Fruit fly (Drosophila melanogaster): ENCODE results near the gene ClC-c.
A peak's percentile ranks its signal among the peaks of the same experiment; 100 is the strongest.

ClC-c gene

DNA sequence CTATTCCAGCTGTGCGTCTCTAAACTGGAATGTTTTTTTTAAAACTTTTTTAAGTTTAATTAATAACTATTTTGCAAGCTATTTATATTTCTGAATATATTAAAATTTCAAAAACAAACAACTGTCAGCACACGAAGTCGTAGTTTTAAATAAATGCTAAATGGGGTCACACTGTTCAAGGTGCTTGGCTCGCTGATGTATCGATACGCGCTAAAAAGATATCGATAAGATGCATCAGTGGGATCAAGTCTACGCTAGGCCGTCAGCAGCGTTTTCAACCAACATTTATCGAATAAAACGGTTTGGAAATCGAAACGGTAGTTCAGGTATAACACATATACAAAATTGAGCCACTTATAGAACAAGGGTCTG lies 39.4 kb upstream of the ClC-c start, which contains the start of gene Diap1:
Diap1 (minus strand) TSS at position 148 of the 372 bp plus-strand sequence.
- TF ChIP-seq CTCF (optimal IDR thresholded peaks at IDR 0.05), result peak; percentile 72
- no peak for TF ChIP-seq CG8478 (optimal IDR thresholded peaks at IDR 0.05)

DNA sequence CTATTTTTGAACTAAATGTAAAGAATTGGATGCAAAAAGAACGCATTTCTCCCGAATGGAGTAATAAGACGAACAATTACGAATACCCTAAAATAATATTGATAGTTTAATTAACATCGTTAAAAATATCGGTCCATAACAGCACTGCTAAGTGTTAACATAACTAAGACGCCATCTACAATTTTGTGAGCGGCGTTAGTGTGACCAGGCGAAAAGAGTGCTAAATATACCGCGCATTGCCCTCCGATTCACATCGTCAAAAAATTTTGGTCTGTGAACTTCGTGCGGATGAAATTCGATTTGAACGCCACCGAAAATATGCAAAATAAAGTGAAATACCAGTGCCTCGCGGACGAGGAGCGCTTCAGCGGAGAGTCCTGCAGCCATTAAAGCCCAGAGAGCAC lies 38.5 kb upstream of the ClC-c start, which contains the start of gene Mbs:
Mbs (plus strand) TSS at position 241 of the 404 bp plus-strand sequence.
- TF ChIP-seq CG8478 (optimal IDR thresholded peaks at IDR 0.05) (no peak), CTCF (optimal IDR thresholded peaks at IDR 0.05) (peak; percentile 92)

DNA sequence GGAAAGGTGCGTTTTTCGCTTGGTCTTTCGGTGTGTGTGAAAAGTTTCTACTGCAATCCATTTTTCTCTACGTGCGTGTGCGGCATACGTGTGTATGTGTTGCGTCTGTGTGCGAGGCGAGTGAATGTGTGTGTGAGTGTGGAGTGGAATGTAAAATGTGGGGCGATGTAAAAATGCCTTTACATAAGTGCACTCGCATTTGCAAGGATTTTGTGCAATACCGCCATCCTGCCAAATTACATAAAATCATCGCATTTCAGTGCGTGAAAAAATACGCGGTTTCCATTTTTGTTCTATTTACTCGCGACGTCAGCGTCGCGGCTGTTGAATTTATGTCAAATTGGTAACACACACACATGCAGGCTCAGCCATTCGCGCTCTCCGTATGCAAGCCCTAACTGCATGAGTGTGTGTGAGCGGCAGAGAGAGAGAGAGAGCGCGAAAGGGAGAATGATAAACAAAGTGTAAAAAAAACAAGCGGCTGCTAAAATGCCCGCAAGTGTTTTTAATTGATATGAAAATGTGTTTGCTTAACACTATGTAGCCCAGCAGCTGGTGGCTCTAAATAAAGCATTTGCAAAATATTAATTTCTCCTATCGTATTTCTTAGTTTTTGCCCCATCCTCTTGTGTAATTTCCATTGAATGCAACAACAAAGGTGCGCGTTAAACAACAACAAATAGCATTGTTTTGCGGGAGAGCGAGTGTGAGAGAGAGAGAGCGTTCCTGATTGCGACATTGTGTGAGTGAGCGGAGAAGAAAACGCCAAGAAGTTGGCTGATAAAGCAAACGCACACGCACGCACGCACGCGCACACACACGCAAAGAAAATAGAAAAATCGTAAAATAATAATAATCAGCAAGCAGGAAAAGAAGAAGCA lies 37.9 kb upstream of the ClC-c start:
- TF ChIP-seq CTCF (optimal IDR thresholded peaks at IDR 0.05) (no peak), CG8478 (optimal IDR thresholded peaks at IDR 0.05) (peak; percentile 19)

DNA sequence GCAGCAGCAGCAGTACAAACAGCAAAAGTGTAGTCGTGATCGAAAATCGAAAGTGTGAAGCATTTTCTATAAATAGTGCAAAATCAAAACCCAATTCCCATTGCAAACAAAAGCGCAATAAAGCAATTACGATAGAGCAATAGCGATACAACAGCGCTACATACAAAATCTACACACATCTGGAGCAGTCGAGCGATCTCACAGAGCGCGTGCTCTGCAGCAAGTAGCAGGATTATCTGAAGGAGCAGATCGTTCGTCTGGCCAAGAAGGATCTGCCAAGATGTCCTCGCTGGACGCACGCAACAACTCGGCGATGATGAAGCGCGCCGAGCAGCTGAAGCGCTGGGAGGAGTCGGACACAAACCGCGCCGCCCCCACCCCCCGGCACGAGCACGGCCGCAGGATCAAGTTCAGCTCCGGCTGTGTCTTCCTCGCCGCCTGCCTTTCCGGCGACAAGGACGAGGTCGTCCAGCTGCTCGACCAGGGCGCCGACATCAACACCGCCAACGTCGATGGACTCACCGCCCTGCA lies 37.2 kb upstream of the ClC-c start:
- no peak for TF ChIP-seq CTCF (optimal IDR thresholded peaks at IDR 0.05)
- no peak for TF ChIP-seq CG8478 (optimal IDR thresholded peaks at IDR 0.05)

DNA sequence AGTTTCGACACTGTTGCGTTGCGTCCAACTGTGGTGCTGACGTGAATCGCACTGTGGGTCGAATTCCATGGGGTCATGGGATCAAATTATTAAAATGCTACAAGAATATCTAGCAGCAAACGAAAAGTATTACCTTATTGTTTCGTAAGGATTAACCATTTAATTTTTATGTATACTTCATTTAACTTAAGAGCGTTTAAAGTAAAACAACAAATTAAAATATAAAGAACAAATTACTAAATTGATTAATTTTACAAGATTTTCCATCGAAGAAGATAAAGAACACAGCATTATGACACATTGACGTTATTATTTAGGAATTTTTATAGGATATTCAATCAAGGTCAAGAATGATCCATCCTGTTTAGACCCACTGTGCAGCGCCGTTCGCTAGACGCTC lies 36.2 kb upstream of the ClC-c start:
- no peak for TF ChIP-seq CTCF (optimal IDR thresholded peaks at IDR 0.05)
- no peak for TF ChIP-seq CG8478 (optimal IDR thresholded peaks at IDR 0.05)

DNA sequence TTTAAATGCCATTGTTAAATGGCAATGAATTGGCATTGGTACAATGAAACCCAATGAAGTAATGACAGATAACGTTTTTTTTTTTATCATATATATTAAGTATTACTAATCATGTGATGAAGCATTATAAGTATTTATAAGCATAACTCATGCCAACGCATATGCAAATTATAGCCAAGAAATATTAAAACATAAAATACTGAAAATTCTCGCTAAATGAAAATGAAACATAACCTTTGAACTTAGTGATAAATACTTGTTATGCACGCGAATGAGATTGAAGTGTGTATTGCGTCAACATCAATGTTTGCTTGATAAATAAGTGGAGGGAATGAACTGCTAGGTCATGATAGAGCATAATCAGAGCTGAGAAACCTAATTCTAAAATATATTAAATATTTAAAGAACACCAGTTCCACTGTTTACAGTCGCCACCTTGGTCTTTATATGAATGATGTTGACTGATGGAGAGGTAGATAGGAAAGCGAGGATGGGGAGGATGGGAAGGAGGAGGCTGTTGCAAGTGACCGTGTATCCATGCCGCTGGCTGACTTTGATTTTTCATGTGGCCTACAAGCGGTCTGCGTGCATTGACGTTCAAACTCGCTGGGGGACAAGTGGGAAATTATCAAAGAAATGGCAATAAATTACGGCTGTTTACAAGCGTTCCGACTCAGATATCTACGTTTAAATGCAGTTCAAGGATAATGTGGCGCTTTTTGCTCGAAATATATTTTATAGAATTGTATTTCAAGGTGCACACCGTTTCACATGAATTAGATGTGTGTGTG lies 34.0 kb upstream of the ClC-c start:
- TF ChIP-seq CG8478 (optimal IDR thresholded peaks at IDR 0.05) (no peak), CTCF (optimal IDR thresholded peaks at IDR 0.05) (no peak)

DNA sequence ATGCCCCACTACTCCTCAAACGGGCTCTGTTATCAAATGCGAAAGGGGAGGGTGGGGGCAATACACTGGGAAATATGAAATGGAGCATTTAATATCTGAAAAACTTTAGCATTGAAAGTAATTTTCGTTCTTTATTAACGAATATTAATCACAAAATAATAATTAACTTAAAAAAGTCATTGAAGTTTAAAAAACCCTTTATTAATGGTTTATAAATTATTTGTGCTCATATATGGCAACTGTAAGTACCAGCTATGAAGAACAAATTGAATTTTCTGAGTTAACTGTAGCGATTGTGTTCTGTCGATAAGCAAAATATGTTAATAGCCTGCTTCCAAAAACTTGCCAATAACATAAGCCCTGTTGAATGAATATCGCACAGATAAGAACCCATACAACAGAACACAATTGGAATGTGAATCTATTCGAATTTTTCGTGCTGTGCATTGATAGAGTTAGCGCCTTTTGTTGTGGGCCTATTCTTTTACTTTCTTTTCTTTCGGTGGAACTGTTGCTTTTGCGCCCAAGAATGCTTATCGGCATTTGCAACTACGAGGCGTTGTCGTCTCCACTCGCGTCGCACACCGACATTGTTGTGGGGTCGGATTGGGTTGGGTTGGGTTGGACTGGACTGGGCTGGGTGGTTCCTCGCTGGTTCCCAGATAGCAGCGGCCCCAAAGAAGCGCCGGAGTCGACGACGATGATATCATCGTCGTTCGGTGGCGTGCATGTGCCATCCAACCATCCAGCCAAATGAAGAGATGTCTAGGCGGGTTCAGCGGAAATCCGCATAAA lies 29.3 kb upstream of the ClC-c start:
- TF ChIP-seq CTCF (optimal IDR thresholded peaks at IDR 0.05), result no peak
- TF ChIP-seq CG8478 (optimal IDR thresholded peaks at IDR 0.05), result no peak

DNA sequence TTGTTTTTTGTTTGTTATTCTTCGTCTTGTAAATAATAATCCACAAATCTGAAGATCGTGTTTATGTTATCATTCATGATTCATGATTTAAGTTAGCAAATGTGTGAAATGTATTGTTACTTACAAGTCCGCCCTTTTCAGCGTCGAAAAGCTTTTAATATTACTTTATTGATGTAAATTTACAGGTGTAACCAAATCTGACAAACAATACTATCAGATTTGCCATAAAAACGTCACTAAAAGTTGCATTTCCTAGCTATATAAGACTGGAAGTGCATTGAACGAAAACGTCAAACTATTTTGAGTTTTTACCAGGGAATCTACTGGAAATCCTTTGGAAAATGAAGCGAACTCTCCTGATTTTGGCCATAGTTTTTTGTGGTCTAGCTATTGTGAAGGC lies 8.0 kb upstream of the ClC-c start, which contains the start of gene CG33258:
CG33258 (plus strand) TSS at position 301 of the 400 bp plus-strand sequence.
- TF ChIP-seq CTCF (optimal IDR thresholded peaks at IDR 0.05) (no peak), CG8478 (optimal IDR thresholded peaks at IDR 0.05) (no peak)

DNA sequence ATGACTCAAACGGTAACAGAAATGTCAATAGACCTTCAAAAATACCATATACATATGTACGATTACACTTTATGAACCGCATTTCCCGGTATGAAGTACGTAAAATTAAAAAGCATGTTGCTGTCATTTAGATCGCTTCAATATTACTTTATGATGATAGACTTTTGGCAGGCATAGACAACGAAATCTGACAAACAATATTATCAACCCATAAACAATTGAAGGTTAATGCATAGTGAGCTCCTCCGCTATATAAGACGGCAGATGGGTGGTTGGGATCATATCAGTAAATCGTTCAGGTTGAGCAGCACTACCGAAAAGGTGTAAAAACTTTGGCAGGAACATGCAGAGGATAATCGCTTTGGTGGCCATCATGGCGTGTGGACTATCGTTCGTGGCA lies 6.6 kb upstream of the ClC-c start, which contains the start of gene CG13075:
CG13075 (plus strand) TSS at position 301 of the 400 bp plus-strand sequence.
- no peak for TF ChIP-seq CTCF (optimal IDR thresholded peaks at IDR 0.05)
- no peak for TF ChIP-seq CG8478 (optimal IDR thresholded peaks at IDR 0.05)

DNA sequence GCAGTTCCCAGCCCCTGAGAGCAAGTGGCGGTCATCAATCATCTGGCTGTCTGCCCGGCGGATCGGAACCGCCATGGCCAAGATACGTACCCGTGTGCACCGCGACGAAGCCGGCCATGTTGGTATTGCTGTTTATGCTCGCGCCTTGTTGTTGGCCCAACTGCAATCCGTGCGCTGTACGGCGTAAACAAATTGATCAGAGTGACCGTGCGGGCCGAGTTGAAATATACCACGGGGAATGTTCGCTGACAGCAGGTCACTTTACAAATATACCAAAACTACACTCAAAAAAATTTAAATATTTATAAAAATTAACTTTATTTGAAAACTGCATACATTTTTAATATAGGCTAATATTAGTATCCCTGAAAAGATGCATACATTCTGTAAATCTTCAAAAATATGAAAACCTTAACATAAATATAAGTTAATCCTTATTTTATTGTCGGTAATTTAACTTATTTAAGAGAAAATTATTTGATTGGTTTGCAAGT lies 2.9 kb upstream of the ClC-c start, which contains the start of gene Tasp1:
Tasp1 (minus strand) TSS at position 203 of the 494 bp plus-strand sequence.
- no peak for TF ChIP-seq CTCF (optimal IDR thresholded peaks at IDR 0.05)
- TF ChIP-seq CG8478 (optimal IDR thresholded peaks at IDR 0.05), result no peak

DNA sequence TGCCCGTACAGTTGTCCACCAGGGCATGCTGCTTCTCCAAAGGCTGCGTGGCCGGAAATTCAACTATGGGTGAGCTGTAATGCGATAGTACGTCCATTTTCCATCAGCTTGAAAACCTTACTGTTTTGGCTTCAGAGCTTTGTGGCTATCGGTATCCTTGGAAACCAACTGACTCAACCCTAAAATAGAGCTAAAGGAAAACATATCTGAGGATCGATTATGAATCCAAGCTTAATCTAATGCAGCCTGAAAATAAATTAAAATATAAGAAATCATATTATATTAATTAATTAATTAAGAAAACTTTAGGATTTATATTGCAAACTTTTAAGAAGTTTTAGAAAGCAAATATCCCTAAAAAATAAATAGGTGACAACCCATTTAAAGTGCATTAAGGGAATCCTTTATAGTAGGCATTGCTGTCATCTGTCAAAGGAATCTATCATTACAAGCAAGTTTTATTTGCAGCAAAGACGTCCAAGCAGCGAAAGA lies 7.2 kb downstream of the ClC-c start, which contains the start of the genes CG13074 and ATPsynbetaL:
CG13074 (minus strand) TSS at position 101 of the 492 bp plus-strand sequence.
ATPsynbetaL (plus strand) TSS at position 442 of the 492 bp plus-strand sequence.
- TF ChIP-seq CG8478 (optimal IDR thresholded peaks at IDR 0.05) (no peak), CTCF (optimal IDR thresholded peaks at IDR 0.05) (no peak)

DNA sequence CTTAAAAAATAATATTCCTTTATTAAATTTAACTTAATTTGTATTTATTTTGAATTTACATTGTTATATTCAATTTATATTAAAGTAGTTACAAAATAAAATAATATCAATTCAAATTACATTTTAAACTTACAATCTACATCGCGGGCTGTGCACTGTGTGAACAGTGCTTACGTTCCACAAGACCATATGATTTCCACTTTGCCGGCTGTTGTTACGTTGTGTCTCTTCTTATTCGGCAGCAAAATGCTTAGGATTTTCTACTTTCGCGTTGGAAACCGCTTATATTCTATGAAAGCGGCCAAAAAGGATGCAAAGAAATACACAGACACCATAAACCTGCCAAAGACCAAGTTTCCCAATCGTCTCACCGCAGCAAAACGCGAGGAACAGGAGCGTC lies 9.8 kb downstream of the ClC-c start, which contains the start of gene IleRS-m:
IleRS-m (plus strand) TSS at position 222 of the 400 bp plus-strand sequence.
- TF ChIP-seq CTCF (optimal IDR thresholded peaks at IDR 0.05), result no peak
- no peak for TF ChIP-seq CG8478 (optimal IDR thresholded peaks at IDR 0.05)

DNA sequence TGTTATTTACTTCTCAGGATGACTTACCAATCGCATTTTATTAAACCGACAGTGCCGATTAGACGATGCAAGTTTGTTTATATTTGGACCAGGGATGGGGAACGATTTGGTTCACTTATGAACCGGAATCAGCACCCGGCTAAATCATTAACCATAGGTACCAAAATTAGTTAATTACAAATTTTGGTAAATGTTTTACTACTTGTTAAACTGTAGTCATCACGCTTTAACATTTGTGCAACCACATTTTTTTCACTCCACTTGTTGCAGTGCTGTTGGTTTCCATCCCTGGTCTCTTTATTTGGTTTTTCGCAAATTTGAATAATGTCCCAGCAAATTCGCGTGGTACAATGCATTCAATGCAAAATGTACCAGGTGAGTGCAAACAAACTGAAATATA lies 15.3 kb downstream of the ClC-c start, which contains the start of the genes IntS9 and CG43295:
IntS9 (minus strand) TSS at position 100 of the 400 bp plus-strand sequence.
CG43295 (plus strand) TSS at position 325 of the 400 bp plus-strand sequence.
- TF ChIP-seq CTCF (optimal IDR thresholded peaks at IDR 0.05) (no peak), CG8478 (optimal IDR thresholded peaks at IDR 0.05) (no peak)
